Fruit fly (Drosophila melanogaster): ENCODE results near the gene CG8507.

dm6 chr3R:9783240-9783917, 7.9 kb upstream of the CG8507 start:
- TF ChIP-seq Abd-B (GFP tag; optimal IDR thresholded peaks at IDR 0.05): no peak
- no peak for TF ChIP-seq Dif (GFP tag; optimal IDR thresholded peaks at IDR 0.05; ENCODE audit: partially characterized antibody)
- no peak for TF ChIP-seq Hr78 (GFP tag; optimal IDR thresholded peaks at IDR 0.05)
- TF ChIP-seq h (GFP tag; optimal IDR thresholded peaks at IDR 0.05): no peak
